Fruit fly (Drosophila melanogaster): ENCODE data around the gene CG43082.

CG43082 gene

dm6 chr3L:15700338-15700966 lies 38.8 kb downstream of the CG43082 start (continued):
- TF ChIP-seq gsb-n (tag; optimal IDR thresholded peaks at IDR 0.05) (peak; percentile 76), onecut (GFP tag; IDR thresholded peaks at IDR 0.05) (no peak), CG7556 (GFP tag; optimal IDR thresholded peaks at IDR 0.05) (peak; percentile 72), CG12942 (GFP tag; optimal IDR thresholded peaks at IDR 0.05) (no peak), sc (optimal IDR thresholded peaks at IDR 0.05) (no peak), sc (GFP tag; optimal IDR thresholded peaks at IDR 0.05) (peak; percentile 58), CG8388 (GFP tag; optimal IDR thresholded peaks at IDR 0.05) (peak; percentile 66), GATAe (GFP tag; conservative IDR thresholded peaks at IDR 0.05) (no peak), peb (GFP tag; IDR thresholded peaks at IDR 0.05) (no peak), H2.0 (GFP tag; IDR thresholded peaks at IDR 0.05) (no peak), phol (tag; optimal IDR thresholded peaks at IDR 0.05) (peak; percentile 62), zf30C (GFP tag; optimal IDR thresholded peaks at IDR 0.05) (peak; percentile 97), repo (GFP tag; optimal IDR thresholded peaks at IDR 0.05) (no peak), CG11504 (tag; optimal IDR thresholded peaks at IDR 0.05) (peak; percentile 27), croc (GFP tag; conservative IDR thresholded peaks at IDR 0.05) (no peak), gcm (GFP tag; optimal IDR thresholded peaks at IDR 0.05) (peak; percentile 56), CG8765 (GFP tag; IDR thresholded peaks at IDR 0.05) (0 out of 2 replicates have a peak, but pooled peaks have one; percentile 16), CG2199 (GFP tag; IDR thresholded peaks at IDR 0.05) (0 out of 3 replicates have a peak, but pooled peaks have one; percentile 44), CG15073 (GFP tag; optimal IDR thresholded peaks at IDR 0.05) (no peak), cwo (GFP tag; optimal IDR thresholded peaks at IDR 0.05) (no peak), CG3407 (GFP tag; optimal IDR thresholded peaks at IDR 0.05) (peak; percentile 25), yki (optimal IDR thresholded peaks at IDR 0.05) (no peak), usp (GFP tag; optimal IDR thresholded peaks at IDR 0.05) (no peak), unc-4 (GFP tag; IDR thresholded peaks at IDR 0.05; ENCODE audit: partially characterized antibody) (no peak), NC2α (GFP tag; optimal IDR thresholded peaks at IDR 0.05) (no peak), nmo (GFP tag; optimal IDR thresholded peaks at IDR 0.05) (peak; percentile 82), kay (GFP tag; optimal IDR thresholded peaks at IDR 0.05) (no peak), Awh (GFP tag; IDR thresholded peaks at IDR 0.05) (no peak), CG42726 (GFP tag; IDR thresholded peaks at IDR 0.05; ENCODE audit: partially characterized antibody) (no peak), NC2β (GFP tag; optimal IDR thresholded peaks at IDR 0.05) (no peak), shn (GFP tag; optimal IDR thresholded peaks at IDR 0.05) (no peak), cg (GFP tag; optimal IDR thresholded peaks at IDR 0.05) (no peak), Hr3 (GFP tag; optimal IDR thresholded peaks at IDR 0.05) (peak; percentile 26), zen (tag; optimal IDR thresholded peaks at IDR 0.05) (peak; percentile 73), CG7839 (tag; optimal IDR thresholded peaks at IDR 0.05) (peak; percentile 57), HLH4C (GFP tag; IDR thresholded peaks at IDR 0.05; ENCODE audit: partially characterized antibody) (no peak), Rfx (GFP tag; IDR thresholded peaks at IDR 0.05) (no peak), Abd-B (GFP tag; optimal IDR thresholded peaks at IDR 0.05) (peak; percentile 48), Trl (optimal IDR thresholded peaks at IDR 0.05) (no peak), Trl (GFP tag; optimal IDR thresholded peaks at IDR 0.05) (no peak), CG30020 (tag; optimal IDR thresholded peaks at IDR 0.05) (no peak), CG17361 (GFP tag; IDR thresholded peaks at IDR 0.05) (peak; percentile 66; the same call in 2 of the 3 replicates), CG10431 (GFP tag; optimal IDR thresholded peaks at IDR 0.05) (peak; percentile 47), CG10979 (tag; optimal IDR thresholded peaks at IDR 0.05) (peak; percentile 77), sens (GFP tag) (peak; percentile 89), mld (GFP tag; IDR thresholded peaks at IDR 0.05; ENCODE audit: partially characterized antibody) (no peak), corto (GFP tag; optimal IDR thresholded peaks at IDR 0.05) (peak; percentile 44), CG43689 (GFP tag; IDR thresholded peaks at IDR 0.05) (no peak), CG17829 (tag; optimal IDR thresholded peaks at IDR 0.05) (peak; percentile 58), CG33557 (GFP tag; optimal IDR thresholded peaks at IDR 0.05) (peak; percentile 83), Tbp (GFP tag; optimal IDR thresholded peaks at IDR 0.05) (no peak)
